Worm (Caenorhabditis elegans): ENCODE data around the gene srh-75.

Gene srh-75

DNA sequence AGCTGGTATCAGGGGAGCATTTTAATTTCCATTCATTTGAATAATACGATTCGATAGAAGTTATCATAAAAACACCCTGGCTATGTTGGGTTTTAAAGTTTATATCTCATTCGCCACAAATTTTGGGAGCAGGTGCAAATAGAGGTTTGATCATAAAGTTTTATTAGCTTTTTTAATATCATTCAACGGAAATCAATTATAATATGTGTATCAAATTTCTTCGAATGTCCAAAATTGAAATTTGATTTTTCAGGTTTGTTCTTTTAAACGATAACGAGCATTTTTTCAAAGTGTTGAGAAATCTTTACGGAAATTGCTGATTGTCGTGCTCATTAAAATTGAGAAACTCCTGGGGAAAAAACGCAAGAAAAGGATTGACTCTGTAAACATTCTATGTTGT, 8.3 kb downstream of the srh-75 start, which contains the start of gene srh-74:
Gene srh-74 (minus strand): TSS at position 101 of the 400 bp plus-strand sequence.
- TF ChIP-seq F55B11.4 (tag; optimal IDR thresholded peaks at IDR 0.05; ENCODE audit: borderline replicate concordance, insufficient read depth) (no peak), C17E4.6 (GFP tag; IDR thresholded peaks at IDR 0.05) (no peak), lin-40 (tag; optimal IDR thresholded peaks at IDR 0.05) (no peak), F49E8.2 (tag; optimal IDR thresholded peaks at IDR 0.05; ENCODE audit: insufficient read depth) (no peak), madf-6 (GFP tag; IDR thresholded peaks at IDR 0.05) (no peak), egl-18 (GFP tag; IDR thresholded peaks at IDR 0.05) (no peak), hlh-26 (GFP tag; conservative IDR thresholded peaks at IDR 0.05) (no peak), pha-4 (tag; optimal IDR thresholded peaks at IDR 0.05) (no peak), akir-1 (GFP tag; optimal IDR thresholded peaks at IDR 0.05) (no peak), K11D2.4 (GFP tag; IDR thresholded peaks at IDR 0.05) (no peak), madf-8 (GFP tag; conservative IDR thresholded peaks at IDR 0.05) (no peak), egl-44 (GFP tag; IDR thresholded peaks at IDR 0.05) (no peak), lsl-1 (GFP tag; optimal IDR thresholded peaks at IDR 0.05) (no peak), gei-17 (GFP tag; optimal IDR thresholded peaks at IDR 0.05) (no peak), F57C9.4 (tag; optimal IDR thresholded peaks at IDR 0.05) (no peak)

DNA sequence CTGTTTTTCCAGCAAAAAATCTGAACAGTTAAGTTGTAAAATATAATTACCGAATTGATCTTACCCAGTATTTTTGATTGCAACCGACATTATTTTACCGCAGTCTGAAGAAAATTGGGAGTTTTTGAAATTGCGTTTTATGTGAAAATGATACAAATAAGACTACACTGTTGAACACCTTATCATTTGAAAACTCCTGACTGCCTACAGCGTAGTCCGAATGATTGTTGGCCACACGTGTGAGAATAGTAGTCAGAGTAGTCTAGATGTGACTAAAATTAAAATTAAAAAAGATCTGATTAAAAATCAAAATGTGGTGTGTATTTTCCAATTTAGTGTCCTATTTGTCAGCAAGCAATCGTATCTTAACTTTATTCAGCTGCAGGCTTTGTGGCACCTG, 10.2 kb downstream of the srh-75 start, which contains the start of gene dhs-18:
Gene dhs-18 (minus strand): TSS at position 104 of the 400 bp plus-strand sequence.
- TF ChIP-seq nhr-80 (tag; optimal IDR thresholded peaks at IDR 0.05) (peak; percentile 14), F57A8.1 (GFP tag; optimal IDR thresholded peaks at IDR 0.05) (no peak)

- TF ChIP-seq nfya-1 (tag; optimal IDR thresholded peaks at IDR 0.05; ENCODE audit: borderline replicate concordance, insufficient read depth) (no peak), bed-1 (GFP tag; IDR thresholded peaks at IDR 0.05) (no peak), nhr-90 (tag; optimal IDR thresholded peaks at IDR 0.05) (no peak)
These were observed 13.2 kb downstream of the srh-75 start, which contains the start of gene C45B11.6 for ce11 chrV:11043767-11044166. TSS of gene C45B11.6 (plus strand) at chrV:11044067.

DNA sequence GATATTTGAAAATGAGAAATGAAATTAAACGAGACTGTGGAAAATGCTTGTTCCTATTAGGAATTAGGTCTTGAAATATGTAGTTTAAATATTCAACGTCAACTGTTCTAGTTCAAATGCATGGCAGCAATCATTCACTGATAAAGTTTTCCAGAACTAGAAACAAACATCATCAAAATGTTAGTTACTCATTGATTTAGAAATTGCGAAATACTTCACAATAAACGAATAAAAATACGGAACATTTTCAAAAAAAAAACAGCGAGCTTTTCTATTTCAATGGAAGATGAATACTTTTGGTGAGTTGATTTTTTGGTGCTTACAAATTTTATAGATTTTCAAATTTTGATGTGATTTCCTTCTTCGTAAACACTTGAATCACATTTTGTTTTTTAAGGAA, 14.4 kb downstream of the srh-75 start, which contains the start of gene C45B11.2:
Gene C45B11.2 (plus strand): TSS at position 173 of the 400 bp plus-strand sequence.
- TF ChIP-seq rec-8 (tag; optimal IDR thresholded peaks at IDR 0.05) (no peak), madf-10 (tag; optimal IDR thresholded peaks at IDR 0.05) (no peak), lsl-1 (GFP tag; optimal IDR thresholded peaks at IDR 0.05) (no peak), egrh-3 (GFP tag; IDR thresholded peaks at IDR 0.05) (no peak), nhr-80 (tag; optimal IDR thresholded peaks at IDR 0.05) (peak; percentile 7), ceh-79 (tag; optimal IDR thresholded peaks at IDR 0.05) (no peak), repo-1 (tag; optimal IDR thresholded peaks at IDR 0.05) (no peak), cebp-1 (GFP tag; IDR thresholded peaks at IDR 0.05) (0 out of 2 replicates have a peak, but pooled peaks have one; percentile 35), cebp-1 (tag; optimal IDR thresholded peaks at IDR 0.05) (peak; percentile 83), snpc-1.3 (tag; optimal IDR thresholded peaks at IDR 0.05; ENCODE audit: insufficient read depth) (no peak), tbx-9 (tag; optimal IDR thresholded peaks at IDR 0.05; ENCODE audit: borderline replicate concordance) (no peak), B0019.2 (GFP tag; conservative IDR thresholded peaks at IDR 0.05) (no peak), egl-44 (GFP tag; IDR thresholded peaks at IDR 0.05) (no peak), sdz-38 (tag; optimal IDR thresholded peaks at IDR 0.05) (no peak), ets-4 (GFP tag; optimal IDR thresholded peaks at IDR 0.05) (no peak)
